Worm (Caenorhabditis elegans) whole organism, late embryonic: ENCODE measurements around the gene lmp-1.

Experiments used
- ama-1 ChIP-seq: fragments of 150-350 bp; optimal IDR thresholded peaks from 2 replicates; lab custom pipeline; 2014
- ceh-31 ChIP-seq: sonication (generic microtip); optimal IDR thresholded peaks from 2 replicates; lab custom pipeline; 2016; ENCODE audit warnings: missing genetic modification characterization, missing compliant biosample characterization
- ceh-6 ChIP-seq: fragments of 200-800 bp; sonication (Bioruptor generic); optimal IDR thresholded peaks from 2 replicates; lab custom pipeline; 2018; ENCODE audit warnings: mild to moderate bottlenecking, missing genetic modification characterization, missing compliant biosample characterization
- che-1 ChIP-seq: sonication (generic microtip); optimal IDR thresholded peaks from 2 replicates; lab custom pipeline; 2016; ENCODE audit warnings: mild to moderate bottlenecking, missing genetic modification characterization, missing compliant biosample characterization
- fkh-10 ChIP-seq: fragments of 150-350 bp; optimal IDR thresholded peaks from 2 replicates; lab custom pipeline; 2014; ENCODE audit warnings: missing biosample characterization, missing genetic modification reagents, missing genetic modification characterization
- hlh-13 ChIP-seq: fragments of 200-800 bp; sonication (Bioruptor generic); optimal IDR thresholded peaks from 2 replicates; lab custom pipeline; 2018; ENCODE audit warnings: mild to moderate bottlenecking, missing genetic modification characterization, missing compliant biosample characterization
- nhr-11 ChIP-seq: fragments of 150-350 bp; optimal IDR thresholded peaks from 2 replicates; lab custom pipeline; 2014; ENCODE audit warnings: missing biosample characterization, missing genetic modification characterization
- npax-4 ChIP-seq: sonication (generic microtip); optimal IDR thresholded peaks from 2 replicates; lab custom pipeline; 2016; ENCODE audit warnings: missing genetic modification characterization, missing compliant biosample characterization

The lmp-1 gene

ce11 chrX:6334602-6335001, 42.9 kb downstream of the lmp-1 start:
- TF ChIP-seq npax-4 (no peak), che-1 (tag; lab: Kevin White, UChicago) (no peak), hlh-13 (GFP tag; lab: Kevin White, UChicago) (no peak)

ce11 chrX:6333998-6334397, 43.5 kb downstream of the lmp-1 start, which contains the start of gene col-171:
col-171 (plus strand) TSS chrX:6334298.
- no peak for TF ChIP-seq ama-1

- TF ChIP-seq ama-1 = no peak
- no peak for TF ChIP-seq hlh-13 (GFP tag; lab: Kevin White, UChicago)
- no peak for TF ChIP-seq ceh-6
- TF ChIP-seq ceh-31 = no peak
Observed at ce11 chrX:6331409-6331808, 46.1 kb downstream of the lmp-1 start, which contains the start of gene col-170. col-170 (plus strand) TSS chrX:6331709.

ce11 chrX:6328860-6329259, 48.6 kb downstream of the lmp-1 start, which contains the start of gene col-169:
col-169 (plus strand) TSS chrX:6329160.
- TF ChIP-seq fkh-10 (GFP tag; lab: Kevin White, UChicago) (no peak), nhr-11 (tag; lab: Kevin White, UChicago) (no peak), hlh-13 (GFP tag; lab: Kevin White, UChicago) (no peak)
